Worm (Caenorhabditis elegans) whole organism, late embryonic: ENCODE measurements around the gene C08F8.6.

Source experiments
- K09A11.1 ChIP-seq: sonication (generic microtip); optimal IDR thresholded peaks from 2 replicates; lab custom pipeline; 2017; ENCODE audit warnings: antibody characterized with exemption, mild to moderate bottlenecking, missing genetic modification characterization, missing compliant biosample characterization; ENCODE audit not compliant: insufficient read depth
- ceh-19 ChIP-seq: fragments of 200-800 bp; sonication (Bioruptor generic); optimal IDR thresholded peaks from 2 replicates; lab custom pipeline; 2018; ENCODE audit warnings: mild to moderate bottlenecking, missing genetic modification characterization, missing compliant biosample characterization
- ceh-2 ChIP-seq: sonication (generic microtip); optimal IDR thresholded peaks from 2 replicates; lab custom pipeline; 2016; ENCODE audit warnings: missing genotype, missing genetic modification characterization, missing compliant biosample characterization
- ceh-31 ChIP-seq: sonication (generic microtip); optimal IDR thresholded peaks from 2 replicates; lab custom pipeline; 2016; ENCODE audit warnings: missing genetic modification characterization, missing compliant biosample characterization
- ceh-9 ChIP-seq: sonication (generic microtip); optimal IDR thresholded peaks from 2 replicates; lab custom pipeline; 2016; ENCODE audit warnings: mild to moderate bottlenecking, missing genetic modification characterization, inconsistent platforms, missing compliant biosample characterization
- elt-2 ChIP-seq: sonication (generic microtip); optimal IDR thresholded peaks from 2 replicates; lab custom pipeline; 2016; ENCODE audit warnings: missing genetic modification reagents, missing genetic modification characterization, missing compliant biosample characterization
- ets-4 ChIP-seq: sonication (generic microtip); optimal IDR thresholded peaks from 2 replicates; lab custom pipeline; 2016; ENCODE audit warnings: missing genetic modification characterization, missing compliant biosample characterization
- fkh-6 ChIP-seq: sonication (generic microtip); optimal IDR thresholded peaks from 2 replicates; lab custom pipeline; 2016; ENCODE audit warnings: missing genetic modification characterization, missing compliant biosample characterization
- rnt-1 ChIP-seq: sonication (generic microtip); optimal IDR thresholded peaks from 2 replicates; lab custom pipeline; 2016; ENCODE audit warnings: missing genetic modification characterization, missing compliant biosample characterization
- sdc-2 ChIP-seq: sonication (generic microtip); optimal IDR thresholded peaks from 2 replicates; lab custom pipeline; 2016; ENCODE audit warnings: missing genotype, missing genetic modification characterization, missing compliant biosample characterization
- ttx-3 ChIP-seq: sonication (generic microtip); optimal IDR thresholded peaks from 2 replicates; lab custom pipeline; 2016; ENCODE audit warnings: missing genetic modification reagents, missing genetic modification characterization, missing compliant biosample characterization
- zip-5 ChIP-seq: sonication (generic microtip); optimal IDR thresholded peaks from 2 replicates; lab custom pipeline; 2016; ENCODE audit warnings: missing genetic modification characterization, missing compliant biosample characterization

DNA sequence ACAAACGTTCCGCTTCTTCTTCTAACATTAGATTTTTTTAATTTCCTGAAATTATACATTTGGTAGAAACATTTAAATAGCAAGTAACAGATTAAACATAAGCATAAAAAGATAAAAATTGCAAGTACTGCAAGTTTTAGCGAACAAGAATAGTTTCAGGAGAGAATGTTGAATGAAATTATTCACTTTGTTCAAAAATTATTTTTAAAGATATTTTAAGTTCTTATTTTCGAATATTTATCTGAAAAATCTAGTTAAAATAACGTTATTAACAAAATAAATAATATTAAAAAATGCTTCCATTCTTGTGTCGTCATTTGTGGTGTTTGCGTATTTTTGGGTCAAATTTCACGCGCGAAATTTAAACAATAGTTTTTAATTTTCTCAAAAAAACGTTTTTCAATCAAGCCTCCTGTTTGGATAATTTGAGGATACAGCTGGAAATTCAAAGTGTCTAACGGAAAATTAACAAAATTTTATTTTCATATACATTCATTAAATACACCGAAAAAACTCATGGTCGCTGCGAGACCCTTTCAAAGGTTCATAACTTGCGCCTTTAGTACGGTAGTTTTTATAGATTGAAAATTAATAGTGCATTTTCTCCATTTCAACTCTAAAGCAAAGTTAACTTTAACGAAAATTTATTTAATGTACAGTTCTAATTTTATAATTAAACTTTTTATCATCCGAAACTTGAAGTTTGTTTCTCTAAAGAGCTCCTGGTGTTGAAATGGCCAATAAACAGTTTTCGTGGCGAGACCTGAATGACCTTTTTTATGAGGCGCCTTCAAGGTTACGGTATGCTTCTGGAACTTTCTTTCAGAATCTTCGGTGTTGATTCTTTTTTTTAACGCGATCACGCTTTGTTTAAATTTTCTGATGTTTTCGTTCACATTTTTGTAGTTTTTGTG, 22.2 kb downstream of the C08F8.6 start, which contains the start of gene skih-2:
- TF ChIP-seq ets-4 (tag; lab: Kevin White, UChicago) (no peak), rnt-1 (tag; lab: Kevin White, UChicago) (no peak), ceh-2 (tag; lab: Kevin White, UChicago) (no peak), fkh-6 (tag; lab: Kevin White, UChicago) (no peak), zip-5 (tag; lab: Kevin White, UChicago) (no peak), ceh-9 (no peak), ceh-19 (no peak), sdc-2 (tag; lab: Kevin White, UChicago) (no peak), ceh-31 (tag; lab: Kevin White, UChicago) (no peak), ttx-3 (tag; lab: Kevin White, UChicago) (no peak), K09A11.1 (no peak), elt-2 (tag; lab: Kevin White, UChicago) (no peak)
